Fruit fly (Drosophila melanogaster): ENCODE data around the gene CG10560.

DNA sequence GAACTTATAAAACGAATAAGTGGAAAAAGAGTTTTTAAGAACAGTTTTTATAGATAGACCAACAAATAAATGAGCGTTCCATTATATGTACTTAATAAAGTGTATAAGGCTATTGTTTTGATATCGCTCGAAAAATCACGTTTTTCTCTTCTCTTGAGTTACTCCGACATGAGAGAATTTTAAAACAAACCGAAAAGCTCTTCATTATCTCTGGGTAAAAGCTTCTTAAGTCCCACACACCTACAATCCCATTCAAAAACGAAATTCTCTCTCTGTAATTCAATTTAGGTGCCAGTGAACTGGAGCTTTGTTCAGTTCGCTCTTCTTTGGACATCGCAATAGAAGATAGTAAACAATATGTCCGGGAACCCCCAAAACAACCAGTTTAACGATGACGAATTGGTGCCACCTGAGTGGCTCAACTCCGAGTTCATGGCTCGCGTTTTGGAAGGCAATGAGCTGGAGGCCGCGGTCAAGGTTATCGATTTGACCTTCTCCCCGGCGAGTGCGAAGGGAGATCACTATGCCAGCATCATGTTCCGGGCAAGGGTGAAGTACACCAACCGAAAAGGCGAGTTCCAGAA is 16.0 kb downstream of the CG10560 start, which contains the start of gene CG31436:
- TF ChIP-seq ovo (GFP tag; optimal IDR thresholded peaks at IDR 0.05) (no peak), CG12768 (GFP tag; optimal IDR thresholded peaks at IDR 0.05) (no peak), Mnt (GFP tag; optimal IDR thresholded peaks at IDR 0.05) (no peak), toe (GFP tag; optimal IDR thresholded peaks at IDR 0.05) (no peak)

All from whole organism, adult.